Worm (Caenorhabditis elegans) whole organism, mixed stage, embryonic: ENCODE data around the gene dct-19.

Experiments used
- drap-1 ChIP-seq: fragments of 200-800 bp; sonication (Bioruptor generic); optimal IDR thresholded peaks from 3 replicates; lab custom pipeline; 2018; ENCODE audit warnings: mild to moderate bottlenecking, missing genetic modification characterization, missing compliant biosample characterization
- elt-3 ChIP-seq: fragments of 150-350 bp; optimal IDR thresholded peaks from 2 replicates; lab custom pipeline; 2014; ENCODE audit warnings: missing biosample characterization, missing genetic modification characterization
- lsy-2 ChIP-seq: fragments of 150-350 bp; optimal IDR thresholded peaks from 2 replicates; lab custom pipeline; 2014; ENCODE audit warnings: missing biosample characterization, missing genetic modification characterization
- mep-1 ChIP-seq: fragments of 150-350 bp; optimal IDR thresholded peaks from 2 replicates; lab custom pipeline; 2017; ENCODE audit warnings: missing biosample characterization, missing genetic modification reagents, missing genetic modification characterization, inconsistent platforms
- nhr-12 ChIP-seq: fragments of 150-350 bp; optimal IDR thresholded peaks from 2 replicates; lab custom pipeline; 2014; ENCODE audit warnings: missing biosample characterization, missing genetic modification characterization
- nhr-237 ChIP-seq: fragments of 150-350 bp; optimal IDR thresholded peaks from 2 replicates; lab custom pipeline; 2014; ENCODE audit warnings: missing biosample characterization, missing genetic modification characterization
- nhr-28 ChIP-seq: fragments of 150-350 bp; optimal IDR thresholded peaks from 2 replicates; lab custom pipeline; 2014; ENCODE audit warnings: missing biosample characterization, missing genetic modification characterization
- nhr-76 ChIP-seq: sonication (generic microtip); optimal IDR thresholded peaks from 2 replicates; lab custom pipeline; 2017; ENCODE audit warnings: missing biosample characterization, missing genetic modification characterization
- snpc-4 ChIP-seq: fragments of 150-350 bp; optimal IDR thresholded peaks from 2 replicates; lab custom pipeline; 2014; ENCODE audit warnings: missing biosample characterization, missing genetic modification characterization
- unc-39 ChIP-seq: fragments of 150-350 bp; optimal IDR thresholded peaks from 2 replicates; lab custom pipeline; 2014; ENCODE audit warnings: missing biosample characterization, missing genetic modification characterization
- ztf-11 ChIP-seq: fragments of 150-350 bp; optimal IDR thresholded peaks from 2 replicates; lab custom pipeline; 2014; ENCODE audit warnings: missing biosample characterization, missing genetic modification characterization

ce11 chrIV:12924332-12924731 lies 18.4 kb upstream of the dct-19 start, which contains the start of gene srlf-4:
- TF ChIP-seq drap-1 (GFP tag; lab: Kevin White, UChicago): no peak
- no peak for TF ChIP-seq ztf-11 (tag; lab: Kevin White, UChicago)
- no peak for TF ChIP-seq nhr-12 (tag; lab: Kevin White, UChicago)
- TF ChIP-seq nhr-28: no peak
- no peak for TF ChIP-seq snpc-4 (tag; lab: Kevin White, UChicago)
- no peak for TF ChIP-seq nhr-76 (tag; lab: Kevin White, UChicago)
- no peak for TF ChIP-seq mep-1
- no peak for TF ChIP-seq unc-39 (tag; lab: Kevin White, UChicago)
- TF ChIP-seq lsy-2 (tag; lab: Kevin White, UChicago): no peak
- TF ChIP-seq elt-3: no peak
- TF ChIP-seq nhr-237 (tag; lab: Kevin White, UChicago): no peak
